Fruit fly (Drosophila melanogaster) whole organism, prepupa: Measurements from ENCODE around the gene CG10973.
A peak's percentile ranks its signal among the peaks of the same experiment; 100 is the strongest.

ENCODE experiments used
- Blimp-1 ChIP-seq: fragments of 200-800 bp; sonication (Bioruptor generic); optimal IDR thresholded peaks from 3 replicates; lab custom pipeline; 2017; ENCODE audit warnings: missing biosample characterization, missing genetic modification characterization, mild to moderate bottlenecking, moderate library complexity, missing genetic modification reagents
- CG10631 ChIP-seq: fragments of 200-800 bp; sonication (Bioruptor generic); optimal IDR thresholded peaks from 2 replicates; lab custom pipeline; 2016; ENCODE audit warnings: missing biosample characterization, missing genetic modification characterization
- CG10669 ChIP-seq: fragments of 200-800 bp; sonication (Bioruptor generic); optimal IDR thresholded peaks from 3 replicates; lab custom pipeline; 2018; ENCODE audit warnings: missing biosample characterization, mild to moderate bottlenecking, missing genetic modification characterization, moderate library complexity
- CG11762 ChIP-seq: fragments of 200-800 bp; sonication (Bioruptor generic); optimal IDR thresholded peaks from 3 replicates; lab custom pipeline; 2016; ENCODE audit warnings: missing biosample characterization, missing genetic modification characterization; ENCODE audit not compliant: insufficient read depth
- CG11902 ChIP-seq: fragments of 200-800 bp; sonication (Bioruptor generic); optimal IDR thresholded peaks from 3 replicates; lab custom pipeline; 2016; ENCODE audit warnings: missing biosample characterization, missing genetic modification characterization
- CG1621 ChIP-seq: fragments of 200-800 bp; sonication (Bioruptor generic); optimal IDR thresholded peaks from 3 replicates; lab custom pipeline; 2018; ENCODE audit warnings: missing biosample characterization, mild to moderate bottlenecking, missing genetic modification characterization
- CG16779 ChIP-seq: fragments of 200-800 bp; sonication (Bioruptor generic); optimal IDR thresholded peaks from 3 replicates; lab custom pipeline; 2017; ENCODE audit warnings: missing biosample characterization, mild to moderate bottlenecking, missing genetic modification characterization
- CG3032 ChIP-seq: fragments of 200-800 bp; optimal IDR thresholded peaks from 2 replicates; lab custom pipeline; 2019; ENCODE audit warnings: missing biosample characterization, mild to moderate bottlenecking, missing genetic modification characterization, moderate library complexity
- CG32006 ChIP-seq: fragments of 200-800 bp; sonication (Bioruptor generic); optimal IDR thresholded peaks from 3 replicates; lab custom pipeline; 2017; ENCODE audit warnings: missing biosample characterization, mild to moderate bottlenecking, missing genetic modification characterization
- CG3919 ChIP-seq: fragments of 200-800 bp; sonication (Bioruptor generic); optimal IDR thresholded peaks from 3 replicates; lab custom pipeline; 2016; ENCODE audit warnings: missing biosample characterization, missing genetic modification characterization
- CG6163 ChIP-seq: fragments of 200-800 bp; sonication (Bioruptor generic); IDR thresholded peaks from 3 replicates; pipeline ENCODE4 v1.3.6; 2022; ENCODE audit warnings: missing biosample characterization, missing genetic modification characterization
- CG6276 ChIP-seq: fragments of 200-800 bp; sonication (Bioruptor generic); optimal IDR thresholded peaks from 2 replicates; lab custom pipeline; 2017; ENCODE audit warnings: missing biosample characterization, mild to moderate bottlenecking, missing genetic modification characterization
- CG6792 ChIP-seq: fragments of 200-800 bp; sonication (Bioruptor generic); optimal IDR thresholded peaks from 3 replicates; lab custom pipeline; 2016; ENCODE audit warnings: missing biosample characterization, missing genetic modification characterization
- CG6808 ChIP-seq: fragments of 200-800 bp; sonication (Bioruptor generic); optimal IDR thresholded peaks from 3 replicates; lab custom pipeline; 2017; ENCODE audit warnings: missing biosample characterization, missing genetic modification characterization, mild to moderate bottlenecking, moderate library complexity, missing genetic modification reagents
- CG8119 ChIP-seq: fragments of 200-800 bp; sonication (Bioruptor generic); IDR thresholded peaks from 3 replicates; pipeline ENCODE4 v1.3.6; 2022; ENCODE audit warnings: missing biosample characterization, missing genetic modification characterization
- CG8319 ChIP-seq: fragments of 200-800 bp; sonication (Bioruptor generic); optimal IDR thresholded peaks from 3 replicates; lab custom pipeline; 2016; ENCODE audit warnings: missing biosample characterization, missing genetic modification characterization
- CG8632 ChIP-seq: fragments of 200-800 bp; sonication (Bioruptor generic); optimal IDR thresholded peaks from 3 replicates; lab custom pipeline; 2016; ENCODE audit warnings: missing biosample characterization, missing genetic modification characterization
- CG9139 ChIP-seq: fragments of 200-800 bp; sonication (Bioruptor generic); optimal IDR thresholded peaks from 3 replicates; lab custom pipeline; 2017; ENCODE audit warnings: missing biosample characterization, mild to moderate bottlenecking, missing genetic modification characterization
- Eip75B ChIP-seq: fragments of 200-800 bp; sonication (Bioruptor generic); optimal IDR thresholded peaks from 3 replicates; lab custom pipeline; 2016; ENCODE audit warnings: missing biosample characterization, missing genetic modification characterization
- Eip78C ChIP-seq: fragments of 200-800 bp; sonication (Bioruptor generic); peaks from one replicate; lab custom pipeline; 2016; ENCODE audit warnings: missing biosample characterization, missing genetic modification characterization
- Eip93F ChIP-seq: fragments of 200-800 bp; sonication (Bioruptor generic); optimal IDR thresholded peaks from 2 replicates; lab custom pipeline; 2016; ENCODE audit warnings: missing biosample characterization, mild to moderate bottlenecking, missing genetic modification characterization
- Ets96B ChIP-seq: fragments of 200-800 bp; optimal IDR thresholded peaks from 2 replicates; lab custom pipeline; 2019; ENCODE audit warnings: missing biosample characterization, mild to moderate bottlenecking, missing genetic modification characterization, moderate library complexity
- Gug ChIP-seq: fragments of 200-800 bp; sonication (Bioruptor generic); IDR thresholded peaks from 2 replicates; pipeline ENCODE4 v1.3.6; 2022; ENCODE audit warnings: missing biosample characterization, missing genetic modification characterization
- Hr38 ChIP-seq: sonication (Bioruptor generic); optimal IDR thresholded peaks from 2 replicates; lab custom pipeline; 2016; ENCODE audit warnings: missing biosample characterization, missing genetic modification characterization
- Hr39 ChIP-seq: fragments of 200-800 bp; sonication (Bioruptor generic); optimal IDR thresholded peaks from 2 replicates; lab custom pipeline; 2016; ENCODE audit warnings: missing biosample characterization, missing genetic modification characterization
- Hr4 ChIP-seq: fragments of 200-800 bp; sonication (Bioruptor generic); optimal IDR thresholded peaks from 3 replicates; lab custom pipeline; 2016; ENCODE audit warnings: missing biosample characterization, missing genetic modification characterization
- Lpt ChIP-seq: fragments of 200-800 bp; sonication (Bioruptor generic); optimal IDR thresholded peaks from 3 replicates; lab custom pipeline; 2016; ENCODE audit warnings: missing biosample characterization, missing genetic modification characterization
- OdsH ChIP-seq: fragments of 200-800 bp; sonication (Bioruptor generic); optimal IDR thresholded peaks from 3 replicates; lab custom pipeline; 2016; ENCODE audit warnings: missing biosample characterization, missing genetic modification characterization
- Smox ChIP-seq: fragments of 200-800 bp; sonication (Bioruptor generic); optimal IDR thresholded peaks from 3 replicates; lab custom pipeline; 2016; ENCODE audit warnings: missing biosample characterization, missing genetic modification characterization
- Sox14 ChIP-seq: fragments of 200-800 bp; sonication (Bioruptor generic); optimal IDR thresholded peaks from 3 replicates; lab custom pipeline; 2016; ENCODE audit warnings: missing biosample characterization, missing genetic modification characterization
- Sox15 ChIP-seq: fragments of 200-800 bp; sonication (Bioruptor generic); optimal IDR thresholded peaks from 3 replicates; lab custom pipeline; 2016; ENCODE audit warnings: missing biosample characterization, missing genetic modification characterization
- achi ChIP-seq: fragments of 200-800 bp; sonication (Bioruptor generic); optimal IDR thresholded peaks from 3 replicates; lab custom pipeline; 2016; ENCODE audit warnings: missing biosample characterization, missing genetic modification characterization
- acj6 ChIP-seq: fragments of 200-800 bp; sonication (Bioruptor generic); optimal IDR thresholded peaks from 3 replicates; lab custom pipeline; 2016; ENCODE audit warnings: missing biosample characterization, missing genetic modification characterization
- cyc ChIP-seq: fragments of 200-800 bp; sonication (Bioruptor generic); optimal IDR thresholded peaks from 3 replicates; lab custom pipeline; 2016; ENCODE audit warnings: missing biosample characterization, missing genetic modification characterization
- dac ChIP-seq: fragments of 200-800 bp; sonication (Bioruptor generic); optimal IDR thresholded peaks from 2 replicates; lab custom pipeline; 2017; ENCODE audit warnings: missing biosample characterization, mild to moderate bottlenecking, missing genetic modification characterization
- dsx ChIP-seq: fragments of 200-800 bp; optimal IDR thresholded peaks from 3 replicates; lab custom pipeline; 2019; ENCODE audit warnings: missing biosample characterization, mild to moderate bottlenecking, missing genetic modification characterization, moderate library complexity; ENCODE audit not compliant: poor library complexity, severe bottlenecking
- eg ChIP-seq: fragments of 200-800 bp; sonication (Bioruptor generic); IDR thresholded peaks from 3 replicates; pipeline ENCODE4 v1.3.6; 2022; ENCODE audit warnings: missing biosample characterization, missing genetic modification characterization
- esn ChIP-seq: fragments of 200-800 bp; sonication (Bioruptor generic); optimal IDR thresholded peaks from 2 replicates; lab custom pipeline; 2016; ENCODE audit warnings: missing biosample characterization, mild to moderate bottlenecking, missing genetic modification characterization, moderate library complexity
- fd59A ChIP-seq: fragments of 200-800 bp; sonication (Bioruptor generic); optimal IDR thresholded peaks from 2 replicates; lab custom pipeline; 2017; ENCODE audit warnings: missing biosample characterization, mild to moderate bottlenecking, missing genetic modification characterization, missing genetic modification reagents
- fd85E ChIP-seq: fragments of 200-800 bp; sonication (Bioruptor generic); optimal IDR thresholded peaks from 3 replicates; lab custom pipeline; 2016; ENCODE audit warnings: missing biosample characterization, missing genetic modification characterization
- fkh ChIP-seq: fragments of 200-800 bp; sonication (Bioruptor generic); optimal IDR thresholded peaks from 3 replicates; lab custom pipeline; 2017; ENCODE audit warnings: missing biosample characterization, mild to moderate bottlenecking, missing genetic modification characterization, moderate library complexity
- lz ChIP-seq: fragments of 200-800 bp; sonication (Bioruptor generic); optimal IDR thresholded peaks from 3 replicates; lab custom pipeline; 2016; ENCODE audit warnings: missing biosample characterization, missing genetic modification characterization
- net ChIP-seq: fragments of 200-800 bp; sonication (Bioruptor generic); optimal IDR thresholded peaks from 3 replicates; lab custom pipeline; 2016; ENCODE audit warnings: missing biosample characterization, missing genetic modification characterization
- pdm3 ChIP-seq: fragments of 200-800 bp; sonication (Bioruptor generic); optimal IDR thresholded peaks from 3 replicates; lab custom pipeline; 2016; ENCODE audit warnings: missing biosample characterization, missing genetic modification characterization
- salr ChIP-seq, 2 experiments: fragments of 200-800 bp; sonication (Bioruptor generic); optimal IDR thresholded peaks; 3 replicates each; lab custom pipeline; 2016 to 2018; ENCODE audit warnings: missing biosample characterization in 2 of 2, missing genetic modification characterization in 2 of 2, mild to moderate bottlenecking in 1 of 2
- spab ChIP-seq: fragments of 200-800 bp; sonication (Bioruptor generic); optimal IDR thresholded peaks from 2 replicates; lab custom pipeline; 2017; ENCODE audit warnings: missing biosample characterization, mild to moderate bottlenecking, missing genetic modification characterization, missing genetic modification reagents
- ss ChIP-seq, 2 experiments: fragments of 200-800 bp; sonication (Bioruptor generic); optimal IDR thresholded peaks; 2 replicates in 1 of 2; 3 replicates in 1 of 2; lab custom pipeline; 2017 to 2018; ENCODE audit warnings: mild to moderate bottlenecking in 2 of 2, missing biosample characterization in 2 of 2, missing genetic modification characterization in 2 of 2, moderate library complexity in 1 of 2
- svp ChIP-seq: fragments of 200-800 bp; sonication (Bioruptor generic); peaks from one replicate; lab custom pipeline; 2016; ENCODE audit warnings: missing biosample characterization, missing genetic modification characterization
- topi ChIP-seq: fragments of 200-800 bp; sonication (Bioruptor generic); optimal IDR thresholded peaks from 3 replicates; lab custom pipeline; 2016; ENCODE audit warnings: missing biosample characterization, missing genetic modification characterization
- vri ChIP-seq: fragments of 200-800 bp; sonication (Bioruptor generic); optimal IDR thresholded peaks from 3 replicates; lab custom pipeline; 2016; ENCODE audit warnings: missing biosample characterization, mild to moderate bottlenecking, missing genetic modification characterization

Gene CG10973

DNA sequence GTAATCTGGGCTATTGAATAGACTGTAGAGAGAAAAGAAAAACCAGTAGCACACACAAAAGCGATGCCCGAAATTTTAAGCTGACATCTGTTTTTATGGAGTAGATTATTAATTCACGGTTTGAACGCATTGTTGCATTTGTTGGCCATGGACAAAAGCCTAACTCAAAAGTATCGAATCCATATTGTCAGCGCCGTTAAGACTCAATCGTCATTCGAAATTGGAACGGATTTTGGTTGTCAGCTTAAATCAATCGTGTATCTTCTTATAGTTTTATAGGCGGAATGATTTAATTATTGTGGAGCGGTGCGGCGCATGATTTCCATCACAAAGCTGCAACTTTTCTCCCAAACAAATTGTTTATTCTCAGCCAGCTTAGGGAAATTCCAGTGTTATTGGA, 43.2 kb downstream of the CG10973 start:
- TF ChIP-seq Lpt (GFP tag; lab: Kevin White, UChicago) (no peak), CG6276 (GFP tag; lab: Kevin White, UChicago) (no peak), acj6 (no peak)

DNA sequence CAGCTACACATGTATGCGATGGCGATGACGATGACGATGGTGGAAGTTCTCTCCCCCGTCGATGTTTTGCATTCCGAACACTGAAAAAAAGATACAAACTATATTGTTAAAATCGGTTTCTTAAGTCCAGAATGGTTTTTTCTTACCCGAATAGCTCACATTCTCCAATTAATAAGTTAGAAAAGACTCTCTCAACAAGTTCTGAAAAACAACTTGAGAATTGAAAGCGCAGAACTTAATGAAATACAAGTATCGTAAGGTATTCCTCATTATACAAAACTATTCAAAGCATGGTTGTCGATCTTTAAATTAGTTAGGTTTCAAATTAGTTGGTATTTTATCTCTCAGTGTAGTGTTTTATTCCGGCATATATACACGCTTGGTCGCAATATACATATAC, 48.1 kb downstream of the CG10973 start:
- TF ChIP-seq CG8119 (GFP tag; lab: Robert Waterston, UW) (no peak), net (GFP tag; lab: Kevin White, UChicago) (no peak), cyc (GFP tag; lab: Kevin White, UChicago) (peak; percentile 59), CG6276 (GFP tag; lab: Kevin White, UChicago) (no peak), Hr38 (GFP tag; lab: Kevin White, UChicago) (no peak), CG6163 (no peak), Eip93F (GFP tag; lab: Kevin White, UChicago) (no peak), CG16779 (tag; lab: Kevin White, UChicago) (no peak), spab (GFP tag; lab: Kevin White, UChicago) (peak; percentile 63), fd85E (GFP tag; lab: Kevin White, UChicago) (no peak), Hr39 (GFP tag; lab: Kevin White, UChicago) (peak; percentile 29), Blimp-1 (GFP tag; lab: Kevin White, UChicago) (peak; percentile 17), CG10631 (GFP tag; lab: Kevin White, UChicago) (peak; percentile 40), Sox14 (peak; percentile 38), Gug (no peak), acj6 (peak; percentile 24), ss (GFP tag; optimal IDR thresholded peaks at IDR 0.05; lab: Kevin White, UChicago) (peak; percentile 37), CG6792 (GFP tag; lab: Kevin White, UChicago) (peak; percentile 16), svp (GFP tag; lab: Kevin White, UChicago) (peak; percentile 87), Lpt (GFP tag; lab: Kevin White, UChicago) (no peak), Sox15 (GFP tag; lab: Kevin White, UChicago) (no peak), OdsH (GFP tag; lab: Kevin White, UChicago) (peak; percentile 32), lz (GFP tag; lab: Kevin White, UChicago) (peak; percentile 39), CG3032 (tag; lab: Kevin White, UChicago) (peak; percentile 51), CG9139 (peak; percentile 38), CG32006 (GFP tag; lab: Kevin White, UChicago) (no peak), vri (no peak), CG11762 (no peak), fd59A (peak; percentile 9), CG3919 (GFP tag; lab: Kevin White, UChicago) (peak; percentile 50), dac (GFP tag; lab: Kevin White, UChicago) (no peak), salr (GFP tag; optimal IDR thresholded peaks at IDR 0.05; lab: Kevin White, UChicago) (no peak), dsx (GFP tag; lab: Kevin White, UChicago) (peak; percentile 36), topi (peak; percentile 63), CG10669 (GFP tag; lab: Kevin White, UChicago) (peak; percentile 69), CG6808 (peak; percentile 56), eg (GFP tag; lab: Robert Waterston, UW) (no peak), CG1621 (tag; lab: Kevin White, UChicago) (peak; percentile 8), Eip75B (GFP tag; lab: Kevin White, UChicago) (peak; percentile 43), achi (GFP tag; lab: Kevin White, UChicago) (peak; percentile 14), Eip78C (GFP tag; lab: Kevin White, UChicago) (peak; percentile 84), CG8632 (GFP tag; lab: Kevin White, UChicago) (peak; percentile 15), CG8319 (GFP tag; lab: Kevin White, UChicago) (peak; percentile 24), Hr4 (GFP tag; lab: Kevin White, UChicago) (no peak), fkh (GFP tag; lab: Kevin White, UChicago) (no peak), CG11902 (peak; percentile 29), Ets96B (peak; percentile 49), Smox (GFP tag; lab: Kevin White, UChicago) (peak; percentile 30), esn (GFP tag; lab: Kevin White, UChicago) (peak; percentile 50), pdm3 (GFP tag; lab: Kevin White, UChicago) (peak; percentile 4)
